Worm (Caenorhabditis elegans): ENCODE results near the gene ttr-2.

- TF ChIP-seq dpl-1 (GFP tag; optimal IDR thresholded peaks at IDR 0.05), result no peak
- no peak for TF ChIP-seq nhr-11 (tag; optimal IDR thresholded peaks at IDR 0.05)
- no peak for TF ChIP-seq set-16 (GFP tag; IDR thresholded peaks at IDR 0.05)
- TF ChIP-seq nhr-111 (GFP tag; optimal IDR thresholded peaks at IDR 0.05), result no peak
Measured at ce11 chrIII:9969371-9969770, 41.8 kb downstream of the ttr-2 start.

All from whole organism, L4 larva.